Fruit fly (Drosophila melanogaster): ENCODE measurements around the gene CG42717.

CG42717 gene

dm6 chr3L:16004401-16005237 lies 28.4 kb downstream of the CG42717 start, which contains the start of the genes hzg and mRpS31 (continued):
- TF ChIP-seq PHDP (tag; optimal IDR thresholded peaks at IDR 0.05) (peak; percentile 51), CG8944 (GFP tag; optimal IDR thresholded peaks at IDR 0.05) (peak; percentile 3), trh (GFP tag; optimal IDR thresholded peaks at IDR 0.05) (no peak), Gug (GFP tag; IDR thresholded peaks at IDR 0.05) (peak; percentile 19; the same call in 1 of the 4 replicates), pan (optimal IDR thresholded peaks at IDR 0.05) (no peak), pan (GFP tag; optimal IDR thresholded peaks at IDR 0.05 in 1 of 2, IDR thresholded peaks at IDR 0.05 in 1 of 2) (peak in 1 of 2 experiments; percentile 24), eyg (GFP tag; optimal IDR thresholded peaks at IDR 0.05) (peak; percentile 24), CG1529 (GFP tag; optimal IDR thresholded peaks at IDR 0.05) (no peak), dpn (GFP tag; optimal IDR thresholded peaks at IDR 0.05) (peak; percentile 46 to 65), pfk (GFP tag; optimal IDR thresholded peaks at IDR 0.05) (no peak), br (optimal IDR thresholded peaks at IDR 0.05) (no peak), MBD-R2 (GFP tag; IDR thresholded peaks at IDR 0.05) (peak; percentile 49; the same call in 1 of the 2 replicates), Taf1 (GFP tag; IDR thresholded peaks at IDR 0.05) (peak; percentile 54; the same call in 1 of the 2 replicates), CG32532 (GFP tag; IDR thresholded peaks at IDR 0.05) (peak; percentile 51), CG9932 (GFP tag; IDR thresholded peaks at IDR 0.05) (peak; percentile 63), shn (GFP tag; optimal IDR thresholded peaks at IDR 0.05) (peak; percentile 46), hb (GFP tag; IDR thresholded peaks at IDR 0.05; ENCODE audit: partially characterized antibody) (no peak), CG7556 (GFP tag; optimal IDR thresholded peaks at IDR 0.05) (peak; percentile 40), chif (GFP tag; optimal IDR thresholded peaks at IDR 0.05) (peak; percentile 14 to 25), Ets65A (GFP tag) (peak; percentile 4), Nf-YA (GFP tag; IDR thresholded peaks at IDR 0.05) (0 out of 2 replicates have a peak, but pooled peaks have one; percentile 7), CG15514 (GFP tag; optimal IDR thresholded peaks at IDR 0.05) (peak; percentile 41), sens (GFP tag) (peak; percentile 89), pum (GFP tag; optimal IDR thresholded peaks at IDR 0.05) (peak; percentile 54), Nf-YB (GFP tag; optimal IDR thresholded peaks at IDR 0.05) (peak; percentile 6), repo (GFP tag; optimal IDR thresholded peaks at IDR 0.05) (peak; percentile 13), CG15479 (GFP tag; optimal IDR thresholded peaks at IDR 0.05) (peak; percentile 34), sqz (GFP tag; optimal IDR thresholded peaks at IDR 0.05) (peak; percentile 65), Xbp1 (GFP tag; optimal IDR thresholded peaks at IDR 0.05) (peak; percentile 54), Ssrp (tag; optimal IDR thresholded peaks at IDR 0.05) (peak; percentile 55), lov (optimal IDR thresholded peaks at IDR 0.05) (no peak), lov (GFP tag; IDR thresholded peaks at IDR 0.05) (no peak), CG18011 (GFP tag; optimal IDR thresholded peaks at IDR 0.05) (no peak), chn (GFP tag; optimal IDR thresholded peaks at IDR 0.05) (peak; percentile 46), CG6272 (GFP tag; IDR thresholded peaks at IDR 0.05) (peak; percentile 51), CG7745 (tag; optimal IDR thresholded peaks at IDR 0.05) (peak; percentile 20), CG17568 (GFP tag; optimal IDR thresholded peaks at IDR 0.05) (peak; percentile 58), D19B (GFP tag; optimal IDR thresholded peaks at IDR 0.05) (no peak), Tbp (GFP tag; optimal IDR thresholded peaks at IDR 0.05) (no peak), HmgZ (tag; optimal IDR thresholded peaks at IDR 0.05) (peak; percentile 47), CG12391 (tag; optimal IDR thresholded peaks at IDR 0.05) (peak; percentile 81), Pdp1 (GFP tag; optimal IDR thresholded peaks at IDR 0.05) (peak; percentile 42 to 55), grau (tag; optimal IDR thresholded peaks at IDR 0.05) (peak; percentile 71), CG7372 (GFP tag; IDR thresholded peaks at IDR 0.05) (peak; percentile 66; the same call in 1 of the 2 replicates), MESR4 (GFP tag; optimal IDR thresholded peaks at IDR 0.05) (peak; percentile 63), CG10979 (tag; optimal IDR thresholded peaks at IDR 0.05) (peak; percentile 40), CG30020 (tag; optimal IDR thresholded peaks at IDR 0.05) (peak; percentile 57), pnt (GFP tag; optimal IDR thresholded peaks at IDR 0.05) (peak; percentile 30), Max (GFP tag; optimal IDR thresholded peaks at IDR 0.05) (peak; percentile 54), CG2116 (GFP tag; optimal IDR thresholded peaks at IDR 0.05) (peak; percentile 58)

Data from whole organism, embryonic.